Fruit fly (Drosophila melanogaster) Kc167 (cell line): ENCODE data around the gene CG31157.

Source experiments
- Myc ChIP-seq: fragments of >200 bp; optimal IDR thresholded peaks from 2 replicates; lab custom pipeline; 2017; ENCODE audit warnings: missing external identifiers
- Sin3A ChIP-seq: fragments of >200 bp; optimal IDR thresholded peaks from 2 replicates; lab custom pipeline; 2018; ENCODE audit warnings: missing external identifiers
- h ChIP-seq: fragments of >200 bp; optimal IDR thresholded peaks from 3 replicates; lab custom pipeline; 2018; ENCODE audit warnings: missing external identifiers
- insv ChIP-seq: fragments of >200 bp; optimal IDR thresholded peaks from 3 replicates; lab custom pipeline; 2018; ENCODE audit warnings: missing external identifiers
- psq ChIP-seq: fragments of >200 bp; optimal IDR thresholded peaks from 2 replicates; lab custom pipeline; 2017; ENCODE audit warnings: missing external identifiers
- ttk ChIP-seq: sonication (Bioruptor generic); optimal IDR thresholded peaks from 2 replicates; lab custom pipeline; 2017; ENCODE audit warnings: missing external identifiers

The CG31157 gene

DNA sequence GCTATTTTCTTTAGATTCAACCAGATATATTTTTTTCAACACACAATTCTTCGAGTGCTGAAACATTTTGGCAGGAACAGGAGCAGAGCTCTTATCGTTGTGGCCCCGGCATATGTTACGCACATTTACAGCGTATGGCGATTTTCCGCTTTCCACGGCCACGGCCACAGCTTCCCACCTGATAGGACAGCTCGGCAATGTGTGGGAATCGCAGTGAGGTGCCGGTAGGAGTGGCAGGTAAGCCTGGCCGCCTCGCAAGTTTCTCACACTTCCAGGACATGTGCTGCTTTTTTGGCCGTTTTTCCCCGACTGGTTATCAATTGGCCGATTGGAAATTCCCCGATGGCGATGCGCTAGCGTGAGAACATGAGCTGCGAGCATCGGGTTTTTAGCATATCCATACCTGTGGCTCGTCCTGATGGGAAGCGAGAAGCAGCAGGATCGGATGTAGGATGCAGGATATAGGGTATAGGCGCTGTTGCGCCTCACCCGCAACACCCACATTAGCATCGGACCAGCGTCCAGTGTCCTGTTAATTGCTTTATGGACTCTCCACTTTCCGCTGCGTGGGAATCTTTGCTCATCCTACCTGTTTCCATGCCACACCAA is 22.6 kb downstream of the CG31157 start:
- TF ChIP-seq Sin3A (lab: Kevin White, UChicago): no peak

- no peak for TF ChIP-seq Sin3A (lab: Kevin White, UChicago)
- no peak for TF ChIP-seq insv (lab: Kevin White, UChicago)
- no peak for TF ChIP-seq Myc (lab: Kevin White, UChicago)
- TF ChIP-seq psq (lab: Kevin White, UChicago): no peak
- TF ChIP-seq h (lab: Kevin White, UChicago): no peak
- no peak for TF ChIP-seq ttk
Measured at dm6 chr3R:13072052-13072451, 24.5 kb downstream of the CG31157 start.

- TF ChIP-seq Myc (lab: Kevin White, UChicago) (no peak), h (lab: Kevin White, UChicago) (no peak), ttk (no peak), insv (lab: Kevin White, UChicago) (no peak), psq (lab: Kevin White, UChicago) (no peak), Sin3A (lab: Kevin White, UChicago) (no peak)
Measured at dm6 chr3R:13073174-13073573, 25.6 kb downstream of the CG31157 start.

DNA sequence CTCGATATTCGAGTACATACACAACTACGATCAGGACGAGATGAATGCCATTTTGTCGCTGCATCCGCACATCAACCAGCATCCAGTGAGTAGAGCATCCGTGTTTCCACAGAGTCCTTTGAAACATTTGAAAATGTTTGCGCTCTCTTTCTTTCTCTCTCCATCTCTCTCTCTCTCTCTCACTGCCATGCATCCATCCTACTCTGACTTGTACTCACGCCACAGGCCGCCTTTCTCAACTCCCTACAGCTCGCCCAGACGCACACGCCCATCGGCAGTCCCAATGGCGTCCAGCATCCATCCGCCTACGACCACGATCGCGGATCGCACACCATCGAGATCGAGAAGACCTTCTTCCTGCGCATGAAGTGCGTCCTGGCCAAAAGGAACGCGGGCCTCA is 27.1 kb downstream of the CG31157 start:
- TF ChIP-seq psq (lab: Kevin White, UChicago) (no peak), Myc (lab: Kevin White, UChicago) (no peak), ttk (no peak), h (lab: Kevin White, UChicago) (no peak)

- TF ChIP-seq insv (lab: Kevin White, UChicago) (no peak), Myc (lab: Kevin White, UChicago) (no peak), h (lab: Kevin White, UChicago) (no peak), psq (lab: Kevin White, UChicago) (no peak), ttk (no peak), Sin3A (lab: Kevin White, UChicago) (no peak)
Measured at dm6 chr3R:13075728-13076127, 28.2 kb downstream of the CG31157 start.

- TF ChIP-seq Myc (lab: Kevin White, UChicago): no peak
- no peak for TF ChIP-seq Sin3A (lab: Kevin White, UChicago)
- no peak for TF ChIP-seq psq (lab: Kevin White, UChicago)
- no peak for TF ChIP-seq insv (lab: Kevin White, UChicago)
- TF ChIP-seq h (lab: Kevin White, UChicago): no peak
- TF ChIP-seq ttk: no peak
Measured at dm6 chr3R:13077262-13077661, 29.7 kb downstream of the CG31157 start.

DNA sequence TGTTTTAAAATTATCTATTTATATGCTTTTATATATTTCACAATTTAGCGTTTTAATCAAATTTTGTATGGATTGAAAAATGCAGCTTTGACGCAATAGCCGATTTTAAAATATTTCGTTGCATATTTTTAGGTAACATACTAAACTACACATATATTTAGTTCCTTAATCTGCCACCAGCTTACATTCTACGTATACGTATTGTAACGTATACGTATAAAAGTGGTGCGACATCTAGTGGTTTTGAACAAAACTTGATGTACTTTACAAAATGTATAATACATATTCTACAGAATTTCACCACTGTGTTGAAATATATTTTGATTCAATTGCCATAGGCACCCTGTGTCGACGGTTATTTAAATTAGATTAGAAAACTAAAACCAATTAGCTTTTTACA is 30.7 kb downstream of the CG31157 start:
- TF ChIP-seq h (lab: Kevin White, UChicago) (no peak), ttk (no peak), insv (lab: Kevin White, UChicago) (no peak), Myc (lab: Kevin White, UChicago) (no peak), Sin3A (lab: Kevin White, UChicago) (no peak), psq (lab: Kevin White, UChicago) (no peak)

- TF ChIP-seq ttk (no peak), insv (lab: Kevin White, UChicago) (no peak), psq (lab: Kevin White, UChicago) (no peak), Myc (lab: Kevin White, UChicago) (no peak), h (lab: Kevin White, UChicago) (no peak), Sin3A (lab: Kevin White, UChicago) (no peak)
Measured at dm6 chr3R:13082382-13082781, 34.9 kb downstream of the CG31157 start.

- TF ChIP-seq Myc (lab: Kevin White, UChicago) (no peak), ttk (no peak), psq (lab: Kevin White, UChicago) (no peak)
Measured at dm6 chr3R:13085924-13086323, 38.4 kb downstream of the CG31157 start, which contains the start of gene CG43063. Gene CG43063, plus strand, starts transcription at chr3R:13086224.

dm6 chr3R:13088395-13088794 is 40.9 kb downstream of the CG31157 start, which contains the start of gene timeout:
Gene timeout, plus strand, starts transcription at chr3R:13088651.
- no peak for TF ChIP-seq psq (lab: Kevin White, UChicago)
- TF ChIP-seq h (lab: Kevin White, UChicago): no peak
- TF ChIP-seq Myc (lab: Kevin White, UChicago): no peak
- TF ChIP-seq ttk: no peak
- TF ChIP-seq insv (lab: Kevin White, UChicago): no peak
- no peak for TF ChIP-seq Sin3A (lab: Kevin White, UChicago)

DNA sequence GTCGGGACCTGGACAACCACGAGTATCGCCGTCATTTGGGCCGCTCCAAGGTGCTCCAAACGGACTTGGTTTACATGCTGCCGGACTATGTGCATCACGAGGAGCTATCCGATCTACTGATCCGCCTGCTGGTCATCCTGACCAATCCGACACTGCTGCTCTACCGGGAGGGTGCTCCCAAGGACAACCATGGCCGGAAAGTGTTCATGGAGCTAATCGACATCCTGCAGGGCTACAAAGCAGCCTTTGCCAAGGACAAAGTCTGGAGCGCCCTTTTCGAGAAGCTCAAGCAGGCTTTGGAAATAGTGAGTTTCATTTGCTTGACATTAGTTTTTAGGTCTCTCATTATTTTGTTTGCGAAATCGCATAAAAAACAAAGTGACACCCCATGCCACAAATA is 41.4 kb downstream of the CG31157 start, which contains the start of gene CG34308:
Gene CG34308, plus strand, starts transcription at position 301 of the 400 bp plus-strand sequence.
- TF ChIP-seq insv (lab: Kevin White, UChicago) (no peak), ttk (no peak), psq (lab: Kevin White, UChicago) (no peak), h (lab: Kevin White, UChicago) (no peak), Sin3A (lab: Kevin White, UChicago) (no peak), Myc (lab: Kevin White, UChicago) (no peak)

DNA sequence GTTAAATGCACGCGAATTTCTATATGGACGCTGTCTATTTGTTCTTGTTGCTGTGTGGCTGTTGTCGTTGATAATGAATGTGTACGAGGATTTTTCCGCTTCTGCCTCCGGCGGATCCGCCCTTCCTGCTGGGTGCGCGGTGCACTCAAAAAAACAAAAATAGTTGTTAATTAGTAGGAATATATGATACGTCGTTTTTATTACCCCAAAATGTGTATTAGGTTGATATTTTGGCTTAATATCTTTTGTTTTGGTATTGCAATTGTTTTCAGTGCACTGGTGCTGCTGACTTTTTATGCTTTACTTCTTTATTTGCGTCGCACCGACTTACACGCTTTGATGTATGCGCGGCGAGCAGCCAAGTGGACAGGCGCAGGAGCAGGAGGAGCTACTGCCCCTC is 44.1 kb downstream of the CG31157 start:
- TF ChIP-seq Myc (lab: Kevin White, UChicago): no peak
- TF ChIP-seq insv (lab: Kevin White, UChicago): no peak
